Worm (Caenorhabditis elegans) whole organism, dauer: ENCODE results near the gene C15C8.8.

Experiments used
- unc-62 ChIP-seq: sonication (generic microtip); optimal IDR thresholded peaks from 2 replicates; lab custom pipeline; 2017; ENCODE audit warnings: missing biosample characterization, missing genetic modification reagents, missing genetic modification characterization

C15C8.8 gene

DNA sequence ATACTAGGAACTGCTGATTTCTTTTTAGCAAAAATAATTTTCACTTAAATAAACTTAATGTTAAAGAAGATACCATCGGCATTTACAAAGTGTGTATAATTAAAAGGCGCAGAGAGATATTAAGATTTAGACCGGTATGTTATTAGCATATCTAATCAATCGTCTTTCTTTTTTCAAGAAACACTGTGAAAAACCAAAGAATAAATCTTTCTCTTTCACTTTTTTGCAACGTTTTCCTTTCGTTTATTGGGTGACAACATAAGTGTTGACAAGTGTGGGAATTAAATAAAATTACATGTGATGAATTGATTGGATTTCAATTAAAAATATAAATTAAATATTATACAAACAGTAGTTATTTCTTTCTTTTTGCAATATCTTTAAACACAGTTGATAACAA lies at the start of gene C15C8.8:
TSS of gene C15C8.8 (minus strand) at position 101 of the 400 bp plus-strand sequence.
- no peak for TF ChIP-seq unc-62

DNA sequence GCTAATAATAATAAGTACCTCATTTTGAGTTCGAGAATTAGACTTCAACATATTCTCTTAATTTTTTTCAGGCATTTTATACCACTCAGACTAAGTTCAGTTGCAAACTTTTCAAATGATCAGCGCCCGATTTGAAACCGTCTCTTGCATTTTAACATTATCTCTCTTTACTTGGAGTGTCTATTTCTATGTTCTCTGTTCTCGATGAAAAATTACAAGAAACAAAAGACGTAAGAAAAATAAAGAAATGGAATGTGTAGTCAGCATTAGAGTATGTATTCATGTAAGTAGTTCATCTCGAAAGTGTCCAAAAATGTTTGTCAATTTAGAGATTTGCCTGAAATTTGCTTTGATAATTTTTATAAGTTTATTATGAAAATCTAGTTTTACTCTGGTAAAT lies 47.9 kb upstream of the C15C8.8 start, which contains the start of gene ugt-3:
TSS of gene ugt-3 (minus strand) at position 101 of the 400 bp plus-strand sequence.
- no peak for TF ChIP-seq unc-62

DNA sequence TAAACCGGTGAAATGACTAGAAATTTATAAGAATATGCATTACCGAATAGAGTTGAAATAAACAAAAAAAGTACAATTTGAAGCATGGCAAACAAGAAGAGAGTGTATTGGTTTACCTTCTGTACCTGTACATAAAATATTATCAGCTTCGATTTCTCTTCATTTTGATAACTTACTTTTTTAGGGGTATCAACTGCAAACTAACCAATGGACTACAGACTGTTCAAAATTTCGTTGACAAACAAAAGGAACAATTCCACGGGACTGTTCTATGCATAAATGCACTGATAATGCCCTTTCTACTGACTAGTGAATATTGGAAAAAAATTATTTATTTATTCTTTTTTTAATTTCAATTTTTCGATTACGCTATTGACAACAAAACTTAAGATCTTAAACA lies 45.7 kb upstream of the C15C8.8 start, which contains the start of gene ugt-6:
TSS of gene ugt-6 (minus strand) at position 233 of the 400 bp plus-strand sequence.
- no peak for TF ChIP-seq unc-62

DNA sequence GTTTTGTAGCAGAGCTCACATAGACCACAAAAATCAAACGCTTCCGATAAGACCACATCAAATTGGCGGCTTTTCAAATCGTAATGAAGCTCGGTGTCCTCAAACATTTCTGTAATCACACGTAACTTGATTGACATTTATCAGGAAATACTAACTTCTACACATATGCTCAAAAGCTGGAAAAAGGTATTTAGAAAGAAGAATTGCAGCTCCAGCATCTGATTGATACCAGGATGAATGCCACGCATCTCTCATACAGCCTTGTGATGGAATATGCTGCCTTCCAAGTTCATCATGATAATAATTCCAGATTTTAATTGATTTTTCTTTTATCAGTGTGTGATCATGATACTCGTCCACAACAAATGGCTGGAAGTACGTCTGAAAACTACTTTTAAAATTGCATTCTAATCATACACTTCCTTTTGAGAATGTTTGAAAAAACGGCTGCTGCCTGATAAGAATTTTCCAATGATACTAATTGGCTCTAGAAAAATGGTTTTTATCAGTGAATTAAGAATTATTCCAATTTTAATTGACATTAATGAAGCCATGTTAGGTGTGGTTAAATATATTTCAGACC lies 44.7 kb upstream of the C15C8.8 start:
- no peak for TF ChIP-seq unc-62

DNA sequence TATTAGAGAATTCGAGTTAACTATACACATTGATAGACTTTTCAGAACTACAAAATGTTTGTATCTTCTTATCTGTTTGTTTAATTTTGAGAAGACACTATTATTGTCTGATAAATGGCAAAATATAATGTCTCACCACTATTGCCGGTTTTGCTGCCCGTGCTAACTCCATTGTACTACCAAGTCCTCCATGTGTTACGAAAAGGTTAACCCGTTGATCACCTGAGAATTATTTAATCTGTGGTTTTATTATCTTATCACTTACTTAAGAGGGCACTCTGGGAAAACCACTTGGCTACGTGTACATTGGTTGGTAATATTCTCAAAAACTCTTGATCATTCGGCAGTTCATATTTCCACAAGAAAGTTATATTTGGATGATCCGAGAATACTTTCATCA lies 43.6 kb upstream of the C15C8.8 start:
- no peak for TF ChIP-seq unc-62

DNA sequence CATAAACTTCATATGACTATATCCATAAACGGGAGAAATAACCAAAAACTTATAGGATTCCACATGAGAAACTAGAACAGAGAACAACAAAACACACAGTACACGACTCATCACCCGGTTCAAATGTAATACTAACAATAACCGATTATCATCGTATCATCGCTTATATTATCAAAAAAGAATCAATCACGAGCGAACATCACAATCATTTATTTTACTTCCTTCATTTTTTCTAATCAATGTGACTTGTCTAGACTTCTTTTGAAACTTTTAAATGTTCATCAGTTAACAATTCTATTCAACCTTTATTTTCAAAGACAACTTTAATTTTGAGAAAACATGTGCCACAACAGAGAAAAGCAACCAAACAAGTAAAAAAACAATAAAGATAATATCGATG lies 42.9 kb upstream of the C15C8.8 start, which contains the start of gene ugt-4:
TSS of gene ugt-4 (minus strand) at position 141 of the 400 bp plus-strand sequence.
- no peak for TF ChIP-seq unc-62

DNA sequence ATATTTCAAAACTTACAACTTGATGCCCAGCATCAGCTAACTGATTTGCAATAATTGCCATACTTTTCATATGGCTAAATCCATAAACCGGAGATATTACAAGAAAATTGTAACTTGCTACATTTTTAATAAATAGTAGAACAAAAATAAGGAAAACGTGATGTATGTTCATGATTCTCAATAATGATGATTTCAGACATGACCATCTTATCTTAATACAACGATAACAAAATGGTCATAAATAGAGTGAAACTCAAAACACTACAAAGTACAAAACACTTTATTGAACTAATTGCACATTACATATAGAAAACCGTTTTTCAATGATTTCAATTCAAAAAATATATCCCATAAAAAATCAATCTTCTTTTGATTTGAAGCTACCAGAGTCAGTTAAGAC lies 40.4 kb upstream of the C15C8.8 start, which contains the start of gene ugt-5:
TSS of gene ugt-5 (minus strand) at position 214 of the 400 bp plus-strand sequence.
- no peak for TF ChIP-seq unc-62

DNA sequence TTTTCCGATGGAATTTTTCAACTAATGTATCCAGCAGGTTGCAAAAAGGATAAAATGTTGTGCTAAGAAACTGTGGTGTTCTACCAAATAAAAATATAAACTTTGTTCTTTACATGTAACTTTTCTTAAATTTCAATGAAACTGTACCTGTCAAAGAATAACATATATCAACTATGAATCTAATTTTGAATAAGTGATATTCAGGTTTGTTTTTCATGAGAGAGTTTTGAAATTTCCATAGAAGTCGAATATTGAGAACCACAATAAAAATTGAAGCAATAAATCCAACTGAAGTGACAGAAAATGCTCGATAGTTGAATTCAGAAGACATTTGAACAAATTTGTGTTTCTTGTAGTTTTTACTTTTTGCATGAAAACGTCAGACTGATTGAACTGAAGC lies 37.9 kb upstream of the C15C8.8 start, which contains the start of gene srbc-43:
TSS of gene srbc-43 (minus strand) at position 331 of the 400 bp plus-strand sequence.
- TF ChIP-seq unc-62, result no peak

DNA sequence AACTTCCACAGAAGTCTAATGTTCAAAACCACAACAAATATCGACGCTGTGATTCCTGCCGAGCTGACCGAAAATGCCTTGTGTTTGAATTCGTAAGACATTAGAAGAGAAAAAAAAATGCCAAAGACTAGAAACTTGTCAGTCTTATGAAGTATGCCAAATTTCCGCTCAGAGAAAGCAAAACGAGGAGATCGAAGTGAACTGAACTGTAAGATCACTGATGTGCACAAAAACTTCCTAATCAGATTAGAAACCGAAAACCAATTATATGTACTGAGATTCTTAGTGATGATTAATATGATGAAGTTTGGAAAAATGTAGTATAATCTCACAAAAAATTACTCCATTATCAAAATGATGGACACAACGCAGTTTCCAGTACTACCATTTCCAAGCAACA lies 36.1 kb upstream of the C15C8.8 start, which contains the start of gene srbc-44:
TSS of gene srbc-44 (minus strand) at position 101 of the 400 bp plus-strand sequence.
- TF ChIP-seq unc-62, result no peak

DNA sequence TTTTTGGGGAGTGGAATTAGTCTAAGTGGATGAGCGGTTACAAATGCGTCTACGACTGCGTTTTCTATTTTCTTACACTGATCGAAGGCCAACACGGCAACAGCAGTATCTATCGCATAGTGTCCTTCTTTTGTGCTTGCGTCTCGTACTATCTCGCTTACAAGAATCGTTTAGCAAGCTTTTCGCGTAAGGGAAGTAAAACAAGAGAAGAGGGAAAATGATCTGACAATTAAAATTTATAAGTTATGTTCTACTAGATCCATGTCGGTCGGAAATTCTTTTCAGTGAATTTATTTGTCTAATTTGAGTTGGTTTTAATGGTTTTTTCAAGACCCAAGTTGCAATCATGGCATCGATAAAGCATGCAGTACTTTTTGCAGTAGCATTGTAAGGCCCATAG lies 34.7 kb upstream of the C15C8.8 start, which contains the start of gene fkb-4:
TSS of gene fkb-4 (minus strand) at position 101 of the 400 bp plus-strand sequence.
- no peak for TF ChIP-seq unc-62

DNA sequence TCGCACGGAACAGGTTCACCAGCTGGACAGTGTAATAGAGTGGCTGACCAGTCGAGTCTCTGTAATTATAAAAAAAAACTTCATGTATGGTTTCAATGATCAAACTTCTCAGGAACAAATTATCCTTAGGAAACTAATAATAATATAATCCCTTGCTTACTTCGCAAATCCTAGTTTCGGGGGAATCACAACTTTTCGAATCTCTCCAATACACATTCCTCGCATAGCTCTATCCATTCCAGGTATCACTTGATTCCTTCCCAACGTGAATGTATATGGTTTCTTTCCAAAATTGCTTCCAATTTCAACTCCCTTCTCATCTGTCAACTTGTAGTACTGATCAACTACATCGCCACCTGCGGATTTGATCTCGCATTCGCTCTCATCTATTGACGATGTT lies 34.0 kb upstream of the C15C8.8 start:
- TF ChIP-seq unc-62, result no peak

DNA sequence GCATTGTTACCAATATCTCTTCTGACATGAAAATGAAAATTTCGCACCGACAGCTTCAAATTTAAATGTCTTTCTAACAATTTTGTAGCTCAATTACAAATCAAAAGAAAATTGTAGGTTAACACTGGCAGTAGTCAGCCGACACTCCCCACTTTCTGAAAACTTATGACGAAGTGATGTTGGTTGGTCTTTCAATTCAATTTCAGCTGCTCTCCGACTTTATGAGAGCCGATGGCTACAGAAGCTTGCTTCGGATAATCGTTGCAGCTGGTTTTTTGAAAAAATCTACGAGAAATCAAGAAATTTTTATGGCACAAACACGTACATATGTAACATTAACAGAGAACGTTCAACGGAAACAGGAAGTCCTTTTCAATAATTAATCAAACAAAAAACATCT lies 32.6 kb upstream of the C15C8.8 start, which contains the start of gene sre-20:
TSS of gene sre-20 (minus strand) at position 101 of the 400 bp plus-strand sequence.
- no peak for TF ChIP-seq unc-62

DNA sequence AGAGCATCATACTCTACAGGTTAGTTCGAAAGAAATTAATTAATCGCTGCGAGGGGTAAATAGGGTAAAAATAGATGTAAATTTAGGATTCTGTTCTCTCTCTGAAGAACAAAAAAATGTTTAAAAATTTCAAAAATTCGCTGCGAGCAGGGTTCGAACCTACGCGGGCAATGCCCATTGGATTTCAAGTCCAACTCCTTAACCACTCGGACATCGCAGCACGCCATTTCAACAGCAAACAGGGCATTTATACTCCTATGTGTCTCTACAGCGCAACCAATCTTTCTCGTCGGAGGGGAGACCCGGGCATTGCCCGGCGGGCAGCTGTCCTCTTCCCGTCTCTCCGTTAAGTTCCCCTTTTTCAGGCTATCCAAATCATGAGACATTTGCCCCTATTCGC lies 27.9 kb upstream of the C15C8.8 start:
- TF ChIP-seq unc-62, result no peak

DNA sequence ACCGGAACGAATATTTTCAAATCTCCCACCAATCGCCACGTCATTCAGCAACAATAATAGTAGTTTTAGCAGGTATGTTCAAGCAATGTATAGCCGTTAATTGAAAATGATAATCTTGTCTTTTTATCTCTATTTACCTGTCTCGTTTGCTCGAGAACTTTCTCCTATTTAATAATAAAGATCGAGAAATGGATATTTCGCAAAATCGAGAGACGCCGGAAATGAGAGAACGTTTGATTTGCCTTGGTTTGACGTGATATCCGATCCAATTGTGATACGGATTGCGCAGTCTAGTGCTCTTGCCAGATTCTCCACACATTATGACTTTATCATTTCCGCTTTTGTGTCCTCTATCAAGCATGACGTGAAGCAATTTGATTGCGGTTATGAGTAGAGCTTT lies 21.5 kb upstream of the C15C8.8 start:
- TF ChIP-seq unc-62, result no peak

DNA sequence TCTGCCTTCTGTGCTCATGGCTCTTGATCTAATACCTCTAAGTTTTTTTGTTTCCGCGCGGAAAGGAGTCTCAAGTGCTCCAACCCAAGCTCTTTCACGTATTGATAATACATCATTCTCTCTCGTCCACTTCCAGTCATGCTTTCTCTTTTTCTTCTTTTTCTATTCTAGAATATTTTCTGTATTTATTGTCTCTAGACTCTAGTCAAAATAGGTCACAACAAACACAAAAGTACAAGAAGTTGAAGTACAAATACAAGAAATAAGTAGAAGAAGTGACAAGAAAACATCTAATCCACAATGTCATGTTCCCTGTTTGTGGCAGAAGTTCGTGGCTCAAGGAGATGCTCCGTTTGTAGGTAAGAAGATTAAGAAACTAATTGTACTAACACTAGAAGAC lies 20.9 kb upstream of the C15C8.8 start, which contains the start of gene ZC455.1:
TSS of gene ZC455.1 (plus strand) at position 301 of the 400 bp plus-strand sequence.
- no peak for TF ChIP-seq unc-62

DNA sequence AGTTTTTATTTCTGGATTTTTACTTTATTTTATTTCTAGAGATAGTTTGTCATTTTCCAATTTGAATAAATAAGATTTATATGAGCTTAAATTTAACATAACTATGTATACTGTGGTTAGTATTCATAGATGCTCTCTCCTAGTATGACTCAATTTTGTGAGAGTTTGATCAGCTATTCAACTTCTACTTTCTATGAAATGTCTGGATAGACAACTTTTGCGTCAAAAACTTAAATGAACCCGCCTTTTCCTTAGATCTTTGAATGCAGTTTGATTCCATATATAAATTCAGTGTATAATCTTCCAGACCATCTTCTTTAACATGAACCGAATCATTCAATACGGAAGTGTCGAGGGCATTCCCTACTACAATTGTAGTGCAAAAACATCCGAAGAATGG lies 16.6 kb upstream of the C15C8.8 start, which contains the start of gene srt-43:
TSS of gene srt-43 (plus strand) at position 301 of the 400 bp plus-strand sequence.
- no peak for TF ChIP-seq unc-62

DNA sequence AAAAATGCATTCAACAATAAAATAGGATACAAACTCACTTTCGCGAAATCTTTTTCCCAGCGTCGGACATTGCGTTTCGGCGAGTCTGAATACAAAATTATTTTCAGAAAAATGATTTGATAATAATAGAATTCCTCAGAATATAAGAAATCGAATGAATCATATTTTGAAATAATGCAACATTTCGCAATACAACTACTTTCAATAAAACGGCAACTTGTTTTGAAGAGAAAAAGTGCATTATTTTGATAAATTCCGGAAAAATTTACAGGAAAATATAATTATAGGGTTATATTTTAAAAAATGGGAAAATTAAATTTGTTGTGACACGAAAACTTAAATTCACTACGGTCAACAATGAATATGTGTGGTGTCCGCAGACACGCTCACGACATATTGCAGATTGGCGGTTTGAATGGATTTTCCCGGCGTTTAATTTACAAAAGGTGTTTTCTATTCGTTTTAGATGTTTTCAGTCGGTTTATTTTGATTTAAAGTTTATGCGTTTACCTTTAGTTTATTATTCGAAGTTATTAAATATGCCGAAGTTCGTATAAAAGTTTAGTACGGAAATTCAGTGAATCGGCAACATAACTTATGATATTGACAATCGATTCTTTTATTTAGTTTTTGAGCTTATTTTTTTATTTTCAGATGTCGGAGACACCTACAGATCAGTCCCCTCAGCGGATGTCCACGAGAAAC lies 11.1 kb upstream of the C15C8.8 start, which contains the start of the genes abcf-1 and scc-3:
TSS of gene abcf-1 (minus strand) at position 85 of the 705 bp plus-strand sequence.
TSS of gene scc-3 (plus strand) at position 655 of the 705 bp plus-strand sequence.
- TF ChIP-seq unc-62, result no peak
